Worm (Caenorhabditis elegans) whole organism, young adult: ENCODE data around the gene D2096.7.

Experiments used
- B0336.3 ChIP-seq: fragments of 200-800 bp; sonication (Bioruptor generic); IDR thresholded peaks from 2 replicates; pipeline ENCODE4 v1.3.6; 2022; ENCODE audit warnings: missing genetic modification characterization, missing compliant biosample characterization
- K12H6.12 ChIP-seq: fragments of 200-800 bp; sonication (Bioruptor generic); optimal IDR thresholded peaks from 2 replicates; lab custom pipeline; 2018; ENCODE audit warnings: mild to moderate bottlenecking, missing genetic modification characterization, missing compliant biosample characterization
- atf-7 ChIP-seq: sonication (generic microtip); optimal IDR thresholded peaks from 2 replicates; lab custom pipeline; 2017; ENCODE audit warnings: mild to moderate bottlenecking, missing genetic modification characterization, missing compliant biosample characterization
- cebp-1 ChIP-seq, 2 experiments: fragments of 200-800 bp in 1 of 2; sonication (Bioruptor generic) in 1 of 2; sonication (generic microtip) in 1 of 2; IDR thresholded peaks in 1 of 2; optimal IDR thresholded peaks in 1 of 2; 2 replicates each; pipeline versions ENCODE4 v1.3.6 to Lab custom; 2017 to 2022; ENCODE audit warnings: missing compliant biosample characterization in 2 of 2, missing genetic modification characterization in 2 of 2, mild to moderate bottlenecking in 1 of 2, missing genetic modification reagents in 1 of 2, moderate library complexity in 1 of 2
- ets-4 ChIP-seq: fragments of 200-800 bp; sonication (Bioruptor generic); optimal IDR thresholded peaks from 2 replicates; lab custom pipeline; 2018; ENCODE audit warnings: mild to moderate bottlenecking, missing genetic modification characterization, missing compliant biosample characterization
- gei-17 ChIP-seq: fragments of 200-800 bp; sonication (Bioruptor generic); optimal IDR thresholded peaks from 2 replicates; lab custom pipeline; 2018; ENCODE audit warnings: mild to moderate bottlenecking, missing genetic modification characterization, missing compliant biosample characterization
- lin-26 ChIP-seq: fragments of 200-800 bp; sonication (Bioruptor generic); IDR thresholded peaks from 2 replicates; pipeline ENCODE4 v1.3.6; 2022; ENCODE audit warnings: missing genetic modification reagents, missing genetic modification characterization, missing compliant biosample characterization
- nfya-1 ChIP-seq: sonication (generic microtip); optimal IDR thresholded peaks from 2 replicates; lab custom pipeline; 2017; ENCODE audit warnings: antibody characterized with exemption, missing compliant biosample characterization, missing genetic modification characterization, borderline replicate concordance; ENCODE audit not compliant: insufficient read depth
- nfyb-1 ChIP-seq: fragments of 200-800 bp; sonication (Bioruptor generic); IDR thresholded peaks from 2 replicates; pipeline ENCODE4 v1.3.6; 2022; ENCODE audit warnings: missing genetic modification reagents, missing genetic modification characterization, missing compliant biosample characterization
- nhr-179 ChIP-seq: sonication (generic microtip); optimal IDR thresholded peaks from 2 replicates; lab custom pipeline; 2016; ENCODE audit warnings: mild to moderate bottlenecking, missing genetic modification characterization, missing compliant biosample characterization
- tbp1 ChIP-seq: fragments of 200-800 bp; sonication (Bioruptor generic); optimal IDR thresholded peaks from 2 replicates; lab custom pipeline; 2018; ENCODE audit warnings: mild to moderate bottlenecking, missing genetic modification characterization, missing compliant biosample characterization

DNA sequence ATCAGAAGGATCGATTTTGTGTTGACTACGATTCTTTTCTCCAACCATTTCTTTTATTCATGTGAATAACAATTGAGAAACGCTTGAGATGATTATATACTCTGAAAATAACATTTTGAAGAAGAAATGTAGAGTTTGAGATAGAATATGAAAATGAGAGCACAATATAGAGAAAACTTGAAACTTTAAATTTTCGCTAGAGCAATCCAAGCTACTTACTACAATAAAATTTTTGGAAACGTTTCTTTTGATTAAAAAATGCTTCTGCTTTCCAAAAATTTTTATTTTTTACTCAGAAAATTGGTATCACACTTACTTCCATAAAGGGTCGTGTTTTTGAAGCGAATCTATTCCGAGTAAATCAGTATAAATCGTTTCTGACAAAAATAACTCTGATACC lies 43.5 kb upstream of the D2096.7 start, which contains the start of gene M116.5:
- TF ChIP-seq B0336.3 (GFP tag; lab: Robert Waterston, UW) (no peak), nfya-1 (tag; lab: Kevin White, UChicago) (no peak), tbp1 (GFP tag; lab: Kevin White, UChicago) (no peak), ets-4 (GFP tag; lab: Kevin White, UChicago) (no peak), cebp-1 (GFP tag; IDR thresholded peaks at IDR 0.05; lab: Robert Waterston, UW) (no peak), cebp-1 (tag; optimal IDR thresholded peaks at IDR 0.05; lab: Kevin White, UChicago) (no peak), lin-26 (GFP tag; lab: Robert Waterston, UW) (no peak), nfyb-1 (GFP tag; lab: Robert Waterston, UW) (no peak), atf-7 (tag; lab: Kevin White, UChicago) (no peak), nhr-179 (tag; lab: Kevin White, UChicago) (no peak), gei-17 (GFP tag; lab: Kevin White, UChicago) (no peak), K12H6.12 (tag; lab: Kevin White, UChicago) (no peak)
